Worm (Caenorhabditis elegans): ENCODE data around the gene sir-2.2.
A peak's percentile ranks its signal among the peaks of the same experiment; 100 is the strongest.

Gene sir-2.2

ce11 chrX:13310763-13311162 is 17.1 kb upstream of the sir-2.2 start (continued):
- TF ChIP-seq hrde-1 (tag; optimal IDR thresholded peaks at IDR 0.05; ENCODE audit: borderline replicate concordance) (no peak), mel-28 (tag; optimal IDR thresholded peaks at IDR 0.05; ENCODE audit: borderline replicate concordance) (no peak), ceh-27 (GFP tag; optimal IDR thresholded peaks at IDR 0.05) (no peak), nfya-1 (tag; optimal IDR thresholded peaks at IDR 0.05; ENCODE audit: borderline replicate concordance, insufficient read depth) (no peak), lsl-1 (GFP tag; optimal IDR thresholded peaks at IDR 0.05) (no peak), atf-7 (tag; optimal IDR thresholded peaks at IDR 0.05) (peak; percentile 12), madf-3 (GFP tag; IDR thresholded peaks at IDR 0.05) (no peak), repo-1 (tag; optimal IDR thresholded peaks at IDR 0.05) (no peak), ztf-26 (tag; optimal IDR thresholded peaks at IDR 0.05) (no peak), cebp-1 (GFP tag; IDR thresholded peaks at IDR 0.05) (peak; percentile 41; the same call in 1 of the 2 replicates), cebp-1 (tag; optimal IDR thresholded peaks at IDR 0.05) (peak; percentile 51), lsy-27 (tag; optimal IDR thresholded peaks at IDR 0.05; ENCODE audit: borderline replicate concordance, insufficient read depth) (no peak), hsf-1 (GFP tag; IDR thresholded peaks at IDR 0.05) (no peak), ccch-3 (GFP tag; optimal IDR thresholded peaks at IDR 0.05) (no peak), mcd-1 (GFP tag; IDR thresholded peaks at IDR 0.05) (no peak), D2030.7 (GFP tag; IDR thresholded peaks at IDR 0.05) (no peak), attf-6 (GFP tag; IDR thresholded peaks at IDR 0.05) (no peak), F10E7.11 (tag; optimal IDR thresholded peaks at IDR 0.05) (no peak), zim-3 (tag; optimal IDR thresholded peaks at IDR 0.05) (no peak), attf-5 (GFP tag; optimal IDR thresholded peaks at IDR 0.05) (peak; percentile 2), lin-54 (GFP tag; optimal IDR thresholded peaks at IDR 0.05) (no peak), ceh-58 (GFP tag; IDR thresholded peaks at IDR 0.05) (no peak), ceh-79 (tag; optimal IDR thresholded peaks at IDR 0.05) (no peak), sea-2 (GFP tag; IDR thresholded peaks at IDR 0.05) (no peak), F57C9.4 (tag; optimal IDR thresholded peaks at IDR 0.05) (no peak), rec-8 (tag; optimal IDR thresholded peaks at IDR 0.05) (no peak), let-526 (GFP tag; IDR thresholded peaks at IDR 0.05) (no peak), Y67H2A.10 (GFP tag; conservative IDR thresholded peaks at IDR 0.05) (no peak), F39B2.1 (GFP tag; IDR thresholded peaks at IDR 0.05) (no peak), xnd-1 (tag; optimal IDR thresholded peaks at IDR 0.05) (no peak), lin-35 (GFP tag; optimal IDR thresholded peaks at IDR 0.05) (no peak), F22D6.2 (tag; optimal IDR thresholded peaks at IDR 0.05) (no peak), madf-6 (GFP tag; IDR thresholded peaks at IDR 0.05) (no peak), ztf-18 (tag; optimal IDR thresholded peaks at IDR 0.05) (no peak), ets-4 (GFP tag; optimal IDR thresholded peaks at IDR 0.05) (peak; percentile 56), ceh-100 (GFP tag; IDR thresholded peaks at IDR 0.05) (no peak), cebp-2 (GFP tag; IDR thresholded peaks at IDR 0.05) (no peak), F52B5.7 (tag; optimal IDR thresholded peaks at IDR 0.05) (no peak), Y53G8AR.9 (GFP tag; conservative IDR thresholded peaks at IDR 0.05) (no peak), F33H1.4 (GFP tag; IDR thresholded peaks at IDR 0.05) (no peak), rcor-1 (GFP tag; IDR thresholded peaks at IDR 0.05) (no peak), ztf-6 (GFP tag; IDR thresholded peaks at IDR 0.05) (no peak), tlf-1 (GFP tag; optimal IDR thresholded peaks at IDR 0.05) (no peak), dox-1 (GFP tag; IDR thresholded peaks at IDR 0.05) (peak; percentile 69; the same call in 1 of the 2 replicates), madf-10 (tag; optimal IDR thresholded peaks at IDR 0.05) (no peak), egrh-3 (GFP tag; IDR thresholded peaks at IDR 0.05) (no peak), madf-8 (GFP tag; conservative IDR thresholded peaks at IDR 0.05) (no peak), nhr-179 (tag; optimal IDR thresholded peaks at IDR 0.05) (no peak), ztf-3 (GFP tag; optimal IDR thresholded peaks at IDR 0.05) (no peak)

Measured in whole organism, young adult.